Worm (Caenorhabditis elegans) whole organism, L1 larva: ENCODE data around the gene srz-20.
A peak's percentile ranks its signal among the peaks of the same experiment; 100 is the strongest.
"Not testable (repeated sequence)": the region's sequence is repeated elsewhere in the genome, so short reads cannot be mapped to it uniquely, and the experiment has no call there.

Source experiments
- Y116A8C.19 ChIP-seq: sonication (generic microtip); optimal IDR thresholded peaks from 2 replicates; lab custom pipeline; 2016; ENCODE audit warnings: missing compliant biosample characterization, missing genetic modification characterization, borderline replicate concordance
- aha-1 ChIP-seq: fragments of 150-350 bp; optimal IDR thresholded peaks from 2 replicates; lab custom pipeline; 2014; ENCODE audit warnings: missing biosample characterization, missing genetic modification characterization
- aly-2 ChIP-seq: fragments of 150-350 bp; optimal IDR thresholded peaks from 2 replicates; lab custom pipeline; 2014; ENCODE audit warnings: missing biosample characterization, missing genetic modification characterization
- blmp-1 ChIP-seq: fragments of 150-350 bp; optimal IDR thresholded peaks from 2 replicates; lab custom pipeline; 2014; ENCODE audit warnings: missing biosample characterization, missing genetic modification characterization
- ceh-63 ChIP-seq: fragments of 200-800 bp; sonication (Bioruptor generic); optimal IDR thresholded peaks from 2 replicates; lab custom pipeline; 2018; ENCODE audit warnings: mild to moderate bottlenecking, missing genetic modification characterization, missing compliant biosample characterization
- ces-1 ChIP-seq: fragments of 150-350 bp; optimal IDR thresholded peaks from 2 replicates; lab custom pipeline; 2014; ENCODE audit warnings: missing biosample characterization, missing genetic modification reagents, missing genetic modification characterization
- dpl-1 ChIP-seq, 3 experiments: fragments of 150-350 bp in 2 of 3; sonication (generic microtip) in 1 of 3; optimal IDR thresholded peaks; 2 replicates each; lab custom pipeline; 2014 to 2017; ENCODE audit warnings: missing biosample characterization in 3 of 3, missing genetic modification characterization in 3 of 3, missing genetic modification reagents in 3 of 3
- efl-1 ChIP-seq, 4 experiments: fragments of 150-350 bp; optimal IDR thresholded peaks in 3 of 4; peaks in 1 of 4; 1 replicate in 1 of 4; 2 replicates in 3 of 4; lab custom pipeline; 2014; ENCODE audit warnings: missing biosample characterization in 2 of 4, missing genetic modification characterization in 2 of 4, missing genetic modification reagents in 2 of 4
- egl-13 ChIP-seq: sonication (generic microtip); optimal IDR thresholded peaks from 2 replicates; lab custom pipeline; 2016; ENCODE audit warnings: missing genotype, missing genetic modification reagents, missing genetic modification characterization, missing compliant biosample characterization
- fkh-10 ChIP-seq: sonication (generic microtip); optimal IDR thresholded peaks from 2 replicates; lab custom pipeline; 2017; ENCODE audit warnings: missing biosample characterization, missing genetic modification reagents, missing genetic modification characterization
- fkh-4 ChIP-seq: sonication (generic microtip); optimal IDR thresholded peaks from 2 replicates; lab custom pipeline; 2016; ENCODE audit warnings: missing compliant biosample characterization, missing genetic modification characterization, borderline replicate concordance
- grh-1 ChIP-seq: fragments of 200-800 bp; sonication (Bioruptor generic); IDR thresholded peaks from 2 replicates; pipeline ENCODE4 v1.3.6; 2022; ENCODE audit warnings: missing genetic modification reagents, missing genetic modification characterization, missing compliant biosample characterization
- hlh-17 ChIP-seq: fragments of 200-800 bp; sonication (Bioruptor generic); optimal IDR thresholded peaks from 2 replicates; lab custom pipeline; 2018; ENCODE audit warnings: missing genetic modification characterization, mild to moderate bottlenecking, missing compliant biosample characterization, moderate library complexity, borderline replicate concordance
- hlh-4 ChIP-seq: sonication (generic microtip); optimal IDR thresholded peaks from 2 replicates; lab custom pipeline; 2016; ENCODE audit warnings: mild to moderate bottlenecking, missing genetic modification characterization, missing compliant biosample characterization
- irx-1 ChIP-seq: sonication (generic microtip); optimal IDR thresholded peaks from 2 replicates; lab custom pipeline; 2016; ENCODE audit warnings: missing genetic modification characterization, missing compliant biosample characterization
- lin-13 ChIP-seq: fragments of 150-350 bp; optimal IDR thresholded peaks from 2 replicates; lab custom pipeline; 2014; ENCODE audit warnings: missing biosample characterization, missing genetic modification reagents, missing genetic modification characterization
- lin-15B ChIP-seq: fragments of 150-350 bp; sonication (generic microtip); optimal IDR thresholded peaks from 3 replicates; lab custom pipeline; 2014; ENCODE audit warnings: missing biosample characterization, missing genetic modification characterization
- lin-39 ChIP-seq: fragments of 150-350 bp; optimal IDR thresholded peaks from 2 replicates; lab custom pipeline; 2014; ENCODE audit warnings: missing biosample characterization, missing genetic modification reagents, missing genetic modification characterization
- lir-3 ChIP-seq: sonication (generic microtip); optimal IDR thresholded peaks from 2 replicates; lab custom pipeline; 2016; ENCODE audit warnings: mild to moderate bottlenecking, missing genetic modification characterization, moderate library complexity, missing compliant biosample characterization; ENCODE audit not compliant: poor library complexity
- mef-2 ChIP-seq: fragments of 150-350 bp; optimal IDR thresholded peaks from 2 replicates; lab custom pipeline; 2014; ENCODE audit warnings: missing biosample characterization, missing genetic modification characterization
- mep-1 ChIP-seq: fragments of 150-350 bp; optimal IDR thresholded peaks from 2 replicates; lab custom pipeline; 2014; ENCODE audit warnings: missing biosample characterization, missing genetic modification characterization
- nhr-11 ChIP-seq: fragments of 150-350 bp; optimal IDR thresholded peaks from 2 replicates; lab custom pipeline; 2014; ENCODE audit warnings: missing biosample characterization, missing genetic modification characterization
- nhr-12 ChIP-seq: sonication (generic microtip); optimal IDR thresholded peaks from 2 replicates; lab custom pipeline; 2017; ENCODE audit warnings: missing biosample characterization, missing genetic modification characterization
- nhr-19 ChIP-seq: fragments of 200-800 bp; sonication (Bioruptor generic); conservative IDR thresholded peaks from 2 replicates; pipeline ENCODE4 v1.3.6; 2022; ENCODE audit warnings: missing genetic modification characterization, missing compliant biosample characterization
- nhr-20 ChIP-seq: sonication (generic microtip); optimal IDR thresholded peaks from 2 replicates; lab custom pipeline; 2016; ENCODE audit warnings: mild to moderate bottlenecking, missing genetic modification characterization, missing compliant biosample characterization
- rnt-1 ChIP-seq: sonication (generic microtip); optimal IDR thresholded peaks from 2 replicates; lab custom pipeline; 2016; ENCODE audit warnings: mild to moderate bottlenecking, missing genetic modification characterization, moderate library complexity, missing compliant biosample characterization
- sox-4 ChIP-seq: sonication (generic microtip); optimal IDR thresholded peaks from 2 replicates; lab custom pipeline; 2016; ENCODE audit warnings: missing genetic modification characterization, missing compliant biosample characterization
- sptf-1 ChIP-seq: fragments of 150-350 bp; optimal IDR thresholded peaks from 2 replicates; lab custom pipeline; 2014; ENCODE audit warnings: missing biosample characterization, missing genetic modification characterization
- swsn-7 ChIP-seq: sonication (generic microtip); optimal IDR thresholded peaks from 2 replicates; lab custom pipeline; 2016; ENCODE audit warnings: missing genetic modification characterization, missing compliant biosample characterization
- tbx-2 ChIP-seq: sonication (generic microtip); optimal IDR thresholded peaks from 2 replicates; lab custom pipeline; 2016; ENCODE audit warnings: missing genetic modification characterization, missing compliant biosample characterization
- tlp-1 ChIP-seq: fragments of 150-350 bp; optimal IDR thresholded peaks from 2 replicates; lab custom pipeline; 2014; ENCODE audit warnings: missing biosample characterization, missing genetic modification characterization
- zip-4 ChIP-seq: fragments of 200-800 bp; sonication (Bioruptor generic); optimal IDR thresholded peaks from 2 replicates; lab custom pipeline; 2018; ENCODE audit warnings: mild to moderate bottlenecking, missing genetic modification characterization, moderate library complexity, missing compliant biosample characterization
- ztf-4 ChIP-seq: fragments of 150-350 bp; optimal IDR thresholded peaks from 2 replicates; lab custom pipeline; 2014; ENCODE audit warnings: missing biosample characterization, missing genetic modification characterization

srz-20 gene

ce11 chrIV:3909114-3909513 is 6.3 kb upstream of the srz-20 start, which contains the start of gene F56D6.13:
Gene F56D6.13 (plus strand): TSS chrIV:3909414.
- no peak for TF ChIP-seq nhr-20 (tag; lab: Kevin White, UChicago)
- no peak for TF ChIP-seq nhr-12
- TF ChIP-seq tlp-1, result no peak
- no peak for TF ChIP-seq aly-2 (tag; lab: Kevin White, UChicago)
- TF ChIP-seq lin-15B (tag; lab: Kevin White, UChicago), result no peak
- TF ChIP-seq blmp-1 (tag; lab: Kevin White, UChicago), result no peak
- TF ChIP-seq ztf-4 (tag; lab: Kevin White, UChicago), result no peak
- TF ChIP-seq Y116A8C.19, result no peak
- no peak for TF ChIP-seq egl-13 (tag; lab: Kevin White, UChicago)
- TF ChIP-seq irx-1, result no peak
- TF ChIP-seq zip-4 (GFP tag; lab: Kevin White, UChicago), result no peak

- TF ChIP-seq tbx-2; nhr-11 (tag; lab: Kevin White, UChicago); lir-3 (tag; lab: Kevin White, UChicago): not testable (repeated sequence)
- TF ChIP-seq, all 84 proteins: peak for 0; not testable (repeated sequence) for 84
Observed at ce11 chrIV:3911848-3912247, 3.5 kb upstream of the srz-20 start, which contains the start of gene F56D6.18. Gene F56D6.18 (minus strand): TSS chrIV:3911948.

ce11 chrIV:3912598-3912997 is 2.8 kb upstream of the srz-20 start, which contains the start of gene F56D6.20:
Gene F56D6.20 (plus strand): TSS chrIV:3912898.
- TF ChIP-seq nhr-19 (GFP tag; lab: Robert Waterston, UW) (no peak), ceh-63 (no peak), lin-13 (GFP tag; lab: Kevin White, UChicago) (no peak), blmp-1 (tag; lab: Kevin White, UChicago) (no peak), efl-1 (optimal IDR thresholded peaks at IDR 0.05; lab: Kevin White, UChicago) (no peak), efl-1 (GFP tag; optimal IDR thresholded peaks at IDR 0.05 in 1 of 2; lab: Kevin White, UChicago) (no peak), zip-4 (GFP tag; lab: Kevin White, UChicago) (no peak), rnt-1 (no peak), Y116A8C.19 (no peak), sptf-1 (tag; lab: Kevin White, UChicago) (no peak), swsn-7 (no peak), dpl-1 (GFP tag; optimal IDR thresholded peaks at IDR 0.05; lab: Kevin White, UChicago) (no peak), mef-2 (no peak), ces-1 (GFP tag; lab: Kevin White, UChicago) (no peak), fkh-10 (no peak)

ce11 chrIV:3914462-3914861 is 934 bp upstream of the srz-20 start, which contains the start of gene F56D6.19:
Gene F56D6.19 (plus strand): TSS chrIV:3914762.
- TF ChIP-seq hlh-17 (GFP tag; lab: Kevin White, UChicago) (no peak), efl-1 (optimal IDR thresholded peaks at IDR 0.05; lab: Kevin White, UChicago) (no peak), efl-1 (GFP tag; optimal IDR thresholded peaks at IDR 0.05 in 1 of 2; lab: Kevin White, UChicago) (peak in 1 of 2 experiments; percentile 64)

- TF ChIP-seq sox-4 (tag; lab: Kevin White, UChicago) (no peak), lin-13 (GFP tag; lab: Kevin White, UChicago) (no peak), fkh-10 (no peak), lin-39 (tag; lab: Kevin White, UChicago) (no peak), fkh-4 (tag; lab: Kevin White, UChicago) (no peak), mep-1 (tag; lab: Kevin White, UChicago) (no peak), hlh-4 (tag; lab: Kevin White, UChicago) (no peak), aly-2 (tag; lab: Kevin White, UChicago) (no peak), grh-1 (GFP tag; lab: Robert Waterston, UW) (no peak), aha-1 (tag; lab: Kevin White, UChicago) (no peak)
Observed at ce11 chrIV:3917405-3917804, 2.0 kb downstream of the srz-20 start, which contains the start of gene F56D6.14. Gene F56D6.14 (plus strand): TSS chrIV:3917705.
